Worm (Caenorhabditis elegans) whole organism, young adult: ENCODE data around the gene F47B8.18.

ENCODE experiments used
- B0035.1 ChIP-seq: sonication (generic microtip); optimal IDR thresholded peaks from 2 replicates; lab custom pipeline; 2016; ENCODE audit warnings: missing genetic modification characterization, mild to moderate bottlenecking, missing compliant biosample characterization, missing genotype, missing genetic modification reagents
- B0336.3 ChIP-seq: fragments of 200-800 bp; sonication (Bioruptor generic); IDR thresholded peaks from 2 replicates; pipeline ENCODE4 v1.3.6; 2022; ENCODE audit warnings: missing genetic modification characterization, missing compliant biosample characterization
- C06A6.2 ChIP-seq: fragments of 200-800 bp; sonication (Bioruptor generic); conservative IDR thresholded peaks from 2 replicates; pipeline ENCODE4 v1.3.6; 2022; ENCODE audit warnings: missing genetic modification characterization, missing compliant biosample characterization
- C17E4.6 ChIP-seq: fragments of 200-800 bp; sonication (Bioruptor generic); IDR thresholded peaks from 2 replicates; pipeline ENCODE4 v1.3.6; 2022; ENCODE audit warnings: missing genetic modification reagents, missing genetic modification characterization, missing compliant biosample characterization
- F10E7.11 ChIP-seq: sonication (generic microtip); optimal IDR thresholded peaks from 2 replicates; lab custom pipeline; 2017; ENCODE audit warnings: mild to moderate bottlenecking, missing genetic modification characterization, moderate library complexity, missing compliant biosample characterization
- F22D6.2 ChIP-seq: sonication (generic microtip); optimal IDR thresholded peaks from 2 replicates; lab custom pipeline; 2016; ENCODE audit warnings: mild to moderate bottlenecking, missing genetic modification characterization, missing compliant biosample characterization
- F23B12.7 ChIP-seq: sonication (generic microtip); optimal IDR thresholded peaks from 2 replicates; lab custom pipeline; 2017; ENCODE audit warnings: missing genetic modification characterization, mild to moderate bottlenecking, missing compliant biosample characterization, antibody characterized with exemption, moderate library complexity; ENCODE audit not compliant: insufficient read depth
- F33H1.4 ChIP-seq: fragments of 200-800 bp; sonication (Bioruptor generic); IDR thresholded peaks from 2 replicates; pipeline ENCODE4 v1.3.6; 2022; ENCODE audit warnings: missing genetic modification reagents, missing genetic modification characterization, missing compliant biosample characterization
- K11D2.4 ChIP-seq: fragments of 200-800 bp; sonication (Bioruptor generic); IDR thresholded peaks from 2 replicates; pipeline ENCODE4 v1.3.6; 2022; ENCODE audit warnings: missing genetic modification reagents, missing genetic modification characterization, missing compliant biosample characterization
- Y53G8AR.9 ChIP-seq: fragments of 200-800 bp; sonication (Bioruptor generic); conservative IDR thresholded peaks from 2 replicates; pipeline ENCODE4 v1.3.6; 2022; ENCODE audit warnings: missing genetic modification reagents, missing genetic modification characterization, missing compliant biosample characterization
- Y56A3A.18 ChIP-seq: fragments of 200-800 bp; sonication (Bioruptor generic); IDR thresholded peaks from 2 replicates; pipeline ENCODE4 v1.3.6; 2022; ENCODE audit warnings: missing genetic modification reagents, missing genetic modification characterization, missing compliant biosample characterization
- Y67H2A.10 ChIP-seq: fragments of 200-800 bp; sonication (Bioruptor generic); conservative IDR thresholded peaks from 2 replicates; pipeline ENCODE4 v1.3.6; 2022; ENCODE audit warnings: missing genetic modification reagents, missing genetic modification characterization, missing compliant biosample characterization
- Y79H2A.3 ChIP-seq: fragments of 200-800 bp; sonication (Bioruptor generic); conservative IDR thresholded peaks from 2 replicates; pipeline ENCODE4 v1.3.6; 2022; ENCODE audit warnings: missing genetic modification reagents, missing genetic modification characterization, missing compliant biosample characterization
- ama-1 ChIP-seq, 3 experiments: fragments of 150-350 bp in 1 of 3; sonication (generic microtip) in 2 of 3; optimal IDR thresholded peaks; 2 replicates each; lab custom pipeline; 2014 to 2018; ENCODE audit warnings: missing biosample characterization in 2 of 3, missing genetic modification characterization in 2 of 3, missing genetic modification reagents in 2 of 3
- attf-3 ChIP-seq: fragments of 200-800 bp; sonication (Bioruptor generic); conservative IDR thresholded peaks from 2 replicates; pipeline ENCODE4 v1.3.6; 2022; ENCODE audit warnings: missing genetic modification reagents, missing genetic modification characterization, missing compliant biosample characterization
- cebp-1 ChIP-seq, 2 experiments: fragments of 200-800 bp in 1 of 2; sonication (Bioruptor generic) in 1 of 2; sonication (generic microtip) in 1 of 2; IDR thresholded peaks in 1 of 2; optimal IDR thresholded peaks in 1 of 2; 2 replicates each; pipeline versions ENCODE4 v1.3.6 to Lab custom; 2017 to 2022; ENCODE audit warnings: missing compliant biosample characterization in 2 of 2, missing genetic modification characterization in 2 of 2, mild to moderate bottlenecking in 1 of 2, missing genetic modification reagents in 1 of 2, moderate library complexity in 1 of 2
- cebp-2 ChIP-seq: fragments of 200-800 bp; sonication (Bioruptor generic); IDR thresholded peaks from 2 replicates; pipeline ENCODE4 v1.3.6; 2022; ENCODE audit warnings: missing genetic modification characterization, missing compliant biosample characterization
- ceh-91 ChIP-seq: fragments of 200-800 bp; sonication (Bioruptor generic); IDR thresholded peaks from 2 replicates; pipeline ENCODE4 v1.3.6; 2022; ENCODE audit warnings: missing genetic modification reagents, missing genetic modification characterization, missing compliant biosample characterization
- dpl-1 ChIP-seq: fragments of 150-350 bp; optimal IDR thresholded peaks from 2 replicates; lab custom pipeline; 2014; ENCODE audit warnings: missing biosample characterization, missing genetic modification reagents, missing genetic modification characterization
- efl-1 ChIP-seq: fragments of 150-350 bp; optimal IDR thresholded peaks from 2 replicates; lab custom pipeline; 2014; ENCODE audit warnings: missing biosample characterization, missing genetic modification reagents, missing genetic modification characterization
- fkh-3 ChIP-seq: sonication (generic microtip); optimal IDR thresholded peaks from 2 replicates; lab custom pipeline; 2016; ENCODE audit warnings: mild to moderate bottlenecking, missing genetic modification characterization, missing compliant biosample characterization
- hlh-26 ChIP-seq: fragments of 200-800 bp; sonication (Bioruptor generic); conservative IDR thresholded peaks from 2 replicates; pipeline ENCODE4 v1.3.6; 2022; ENCODE audit warnings: missing genetic modification reagents, missing genetic modification characterization, missing compliant biosample characterization
- hmg-1.2 ChIP-seq: fragments of 200-800 bp; sonication (Bioruptor generic); IDR thresholded peaks from 2 replicates; pipeline ENCODE4 v1.3.6; 2022; ENCODE audit warnings: missing genetic modification reagents, missing genetic modification characterization, missing compliant biosample characterization
- lin-26 ChIP-seq: fragments of 200-800 bp; sonication (Bioruptor generic); IDR thresholded peaks from 2 replicates; pipeline ENCODE4 v1.3.6; 2022; ENCODE audit warnings: missing genetic modification reagents, missing genetic modification characterization, missing compliant biosample characterization
- lin-35 ChIP-seq, 3 experiments: fragments of 150-350 bp in 2 of 3; sonication (generic microtip) in 1 of 3; optimal IDR thresholded peaks; 2 replicates each; lab custom pipeline; 2014 to 2018; ENCODE audit warnings: missing biosample characterization in 3 of 3, missing genetic modification characterization in 3 of 3, missing genetic modification reagents in 3 of 3
- lin-40 ChIP-seq: sonication (generic microtip); optimal IDR thresholded peaks from 2 replicates; lab custom pipeline; 2016; ENCODE audit warnings: missing genetic modification characterization, mild to moderate bottlenecking, missing compliant biosample characterization, missing genotype, missing genetic modification reagents
- lsl-1 ChIP-seq: fragments of 200-800 bp; sonication (Bioruptor generic); optimal IDR thresholded peaks from 2 replicates; lab custom pipeline; 2018; ENCODE audit warnings: mild to moderate bottlenecking, missing genetic modification characterization, moderate library complexity, missing compliant biosample characterization
- madf-10 ChIP-seq: sonication (generic microtip); optimal IDR thresholded peaks from 2 replicates; lab custom pipeline; 2016; ENCODE audit warnings: mild to moderate bottlenecking, missing genetic modification characterization, missing compliant biosample characterization
- madf-3 ChIP-seq: fragments of 200-800 bp; sonication (Bioruptor generic); IDR thresholded peaks from 2 replicates; pipeline ENCODE4 v1.3.6; 2022; ENCODE audit warnings: missing genetic modification reagents, missing genetic modification characterization, missing compliant biosample characterization
- madf-6 ChIP-seq: fragments of 200-800 bp; sonication (Bioruptor generic); IDR thresholded peaks from 2 replicates; pipeline ENCODE4 v1.3.6; 2022; ENCODE audit warnings: missing genetic modification reagents, missing genetic modification characterization, missing compliant biosample characterization
- mcd-1 ChIP-seq: fragments of 200-800 bp; sonication (Bioruptor generic); IDR thresholded peaks from 2 replicates; pipeline ENCODE4 v1.3.6; 2022; ENCODE audit warnings: missing genetic modification reagents, missing genetic modification characterization, missing compliant biosample characterization
- nfyb-1 ChIP-seq: fragments of 200-800 bp; sonication (Bioruptor generic); IDR thresholded peaks from 2 replicates; pipeline ENCODE4 v1.3.6; 2022; ENCODE audit warnings: missing genetic modification reagents, missing genetic modification characterization, missing compliant biosample characterization
- rcor-1 ChIP-seq: fragments of 200-800 bp; sonication (Bioruptor generic); IDR thresholded peaks from 2 replicates; pipeline ENCODE4 v1.3.6; 2022; ENCODE audit warnings: missing genetic modification reagents, missing genetic modification characterization, missing compliant biosample characterization
- rec-8 ChIP-seq, 2 experiments: sonication (generic microtip); optimal IDR thresholded peaks; 2 replicates each; lab custom pipeline; 2016; ENCODE audit warnings: mild to moderate bottlenecking in 2 of 2, missing genetic modification characterization in 2 of 2, missing genetic modification reagents in 2 of 2, missing genotype in 2 of 2, missing biosample characterization in 1 of 2, missing compliant biosample characterization in 1 of 2, moderate library complexity in 1 of 2
- snpc-1.3 ChIP-seq: sonication (generic microtip); optimal IDR thresholded peaks from 2 replicates; lab custom pipeline; 2017; ENCODE audit warnings: missing genetic modification characterization, mild to moderate bottlenecking, missing compliant biosample characterization, antibody characterized with exemption, moderate library complexity, missing genotype, missing genetic modification reagents; ENCODE audit not compliant: insufficient read depth
- snpc-3.4 ChIP-seq: sonication (generic microtip); optimal IDR thresholded peaks from 2 replicates; lab custom pipeline; 2017; ENCODE audit warnings: missing genetic modification characterization, mild to moderate bottlenecking, missing compliant biosample characterization, antibody characterized with exemption, moderate library complexity, missing genotype, missing genetic modification reagents
- snpc-4 ChIP-seq, 5 experiments: fragments of 150-350 bp in 1 of 5; sonication (generic microtip) in 4 of 5; optimal IDR thresholded peaks; 2 replicates each; lab custom pipeline; 2014 to 2018; ENCODE audit warnings: missing genetic modification characterization in 5 of 5, missing biosample characterization in 3 of 5, antibody characterized with exemption in 2 of 5, mild to moderate bottlenecking in 2 of 5, missing compliant biosample characterization in 2 of 5, missing genotype in 2 of 5, moderate library complexity in 2 of 5, missing genetic modification reagents in 1 of 5
- tlf-1 ChIP-seq: fragments of 200-800 bp; sonication (Bioruptor generic); optimal IDR thresholded peaks from 2 replicates; lab custom pipeline; 2018; ENCODE audit warnings: mild to moderate bottlenecking, missing genetic modification characterization, missing compliant biosample characterization
- ztf-18 ChIP-seq: sonication (generic microtip); optimal IDR thresholded peaks from 2 replicates; lab custom pipeline; 2016; ENCODE audit warnings: missing genotype, mild to moderate bottlenecking, missing genetic modification characterization, missing compliant biosample characterization
- ztf-26 ChIP-seq: sonication (generic microtip); optimal IDR thresholded peaks from 2 replicates; lab custom pipeline; 2017; ENCODE audit warnings: missing genetic modification characterization, missing compliant biosample characterization
- ztf-28 ChIP-seq: fragments of 200-800 bp; sonication (Bioruptor generic); IDR thresholded peaks from 2 replicates; pipeline ENCODE4 v1.3.6; 2022; ENCODE audit warnings: missing genetic modification reagents, missing genetic modification characterization, missing compliant biosample characterization
- ztf-3 ChIP-seq: fragments of 200-800 bp; sonication (Bioruptor generic); optimal IDR thresholded peaks from 2 replicates; lab custom pipeline; 2018; ENCODE audit warnings: mild to moderate bottlenecking, missing genetic modification characterization, missing compliant biosample characterization

F47B8.18 gene

DNA sequence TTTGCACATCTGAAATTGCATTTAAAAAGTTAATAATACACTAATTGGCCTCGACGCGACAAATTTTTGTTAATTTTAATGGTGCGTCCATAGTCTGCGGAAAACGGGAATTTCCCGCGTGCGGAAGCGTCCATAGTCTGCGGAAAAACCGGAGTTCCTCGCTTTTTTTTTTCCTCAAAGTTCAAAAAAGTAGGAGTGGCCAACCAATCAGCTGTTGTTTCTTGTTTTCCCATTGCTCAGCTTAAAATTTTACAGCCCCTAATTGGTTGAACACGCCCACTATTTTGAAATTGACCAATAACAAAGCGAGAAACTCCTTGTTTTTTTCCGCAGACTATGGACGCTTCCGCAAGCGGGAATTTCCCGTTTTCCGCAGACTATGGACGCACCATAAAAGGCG is 32.1 kb upstream of the F47B8.18 start:
- 0 out of 2 replicates have a peak, but pooled peaks have one; percentile 28 for TF ChIP-seq nfyb-1 (GFP tag; lab: Robert Waterston, UW)

DNA sequence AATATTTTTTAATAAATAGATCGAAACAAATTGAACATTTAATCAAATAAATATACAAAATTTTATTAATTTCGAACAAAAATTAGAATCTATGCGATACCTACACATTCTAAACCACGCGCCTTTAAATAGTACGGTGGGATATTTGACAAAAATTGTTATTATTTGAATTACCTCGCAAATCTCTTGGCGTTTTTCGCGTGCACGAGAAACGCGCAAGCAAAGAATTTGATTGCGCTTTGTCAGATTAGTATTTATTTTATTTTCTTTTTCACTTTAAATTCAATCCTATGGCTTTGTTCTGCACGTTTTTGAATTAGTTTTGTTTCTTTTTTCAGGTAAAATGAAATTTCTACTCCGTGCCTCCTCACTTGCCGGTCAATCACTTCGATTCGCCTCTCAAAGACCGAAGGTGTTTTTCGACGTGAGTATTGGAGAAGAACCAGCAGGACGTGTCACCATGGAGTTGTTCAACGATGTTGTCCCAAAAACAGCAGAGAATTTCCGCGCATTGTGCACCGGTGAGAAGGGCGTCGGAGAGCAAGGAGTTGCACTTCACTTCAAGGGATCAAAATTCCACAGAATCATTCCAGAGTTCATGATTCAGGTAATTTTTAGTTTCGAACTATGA is 30.6 kb upstream of the F47B8.18 start, which contains the start of gene cyn-1:
TSS of gene cyn-1 (plus strand) at position 339 of the 631 bp plus-strand sequence.
- TF ChIP-seq ztf-26 (tag; lab: Kevin White, UChicago) (peak; percentile 42), C06A6.2 (GFP tag; lab: Robert Waterston, UW) (no peak), fkh-3 (tag; lab: Kevin White, UChicago) (no peak), rcor-1 (peak; percentile 53), cebp-2 (GFP tag; lab: Robert Waterston, UW) (no peak), ztf-3 (GFP tag; lab: Kevin White, UChicago) (no peak), madf-6 (GFP tag; lab: Robert Waterston, UW) (peak; percentile 66), B0035.1 (peak; percentile 12), mcd-1 (GFP tag; lab: Robert Waterston, UW) (peak; percentile 82), hlh-26 (GFP tag; lab: Robert Waterston, UW) (no peak), K11D2.4 (GFP tag; lab: Robert Waterston, UW) (peak; percentile 25; the same call in 1 of the 2 replicates), attf-3 (GFP tag; lab: Robert Waterston, UW) (peak; percentile 58; the same call in 1 of the 2 replicates), rec-8 (tag; optimal IDR thresholded peaks at IDR 0.05; lab: Kevin White, UChicago) (no peak), ama-1 (optimal IDR thresholded peaks at IDR 0.05; lab: Kevin White, UChicago) (peak; percentile 20), ama-1 (GFP tag; optimal IDR thresholded peaks at IDR 0.05; lab: Kevin White, UChicago) (no peak), ztf-18 (tag; lab: Kevin White, UChicago) (peak; percentile 96), madf-3 (GFP tag; lab: Robert Waterston, UW) (no peak), snpc-4 (GFP tag; optimal IDR thresholded peaks at IDR 0.05; lab: Kevin White, UChicago) (no peak), snpc-4 (tag; optimal IDR thresholded peaks at IDR 0.05; lab: Kevin White, UChicago) (peak; percentile 42 to 75 (median 59)), snpc-3.4 (peak; percentile 71), madf-10 (tag; lab: Kevin White, UChicago) (peak; percentile 51), tlf-1 (GFP tag; lab: Kevin White, UChicago) (no peak), lin-26 (no peak; the same call in 1 of the 2 replicates), Y67H2A.10 (GFP tag; lab: Robert Waterston, UW) (no peak), lsl-1 (GFP tag; lab: Kevin White, UChicago) (peak; percentile 65), hmg-1.2 (GFP tag; lab: Robert Waterston, UW) (peak; percentile 53), Y56A3A.18 (GFP tag; lab: Robert Waterston, UW) (peak; percentile 69; the same call in 1 of the 2 replicates), Y53G8AR.9 (GFP tag; lab: Robert Waterston, UW) (peak; percentile 91), F22D6.2 (tag; lab: Kevin White, UChicago) (peak; percentile 15), C17E4.6 (GFP tag; lab: Robert Waterston, UW) (no peak), lin-40 (tag; lab: Kevin White, UChicago) (peak; percentile 81), cebp-1 (GFP tag; IDR thresholded peaks at IDR 0.05; lab: Robert Waterston, UW) (no peak), cebp-1 (tag; optimal IDR thresholded peaks at IDR 0.05; lab: Kevin White, UChicago) (peak; percentile 72), ztf-28 (GFP tag; lab: Robert Waterston, UW) (no peak), dpl-1 (GFP tag; lab: Kevin White, UChicago) (peak; percentile 75), efl-1 (GFP tag; lab: Kevin White, UChicago) (peak; percentile 81), F33H1.4 (GFP tag; lab: Robert Waterston, UW) (0 out of 2 replicates have a peak, but pooled peaks have one; percentile 52), F23B12.7 (tag; lab: Kevin White, UChicago) (peak; percentile 58), F10E7.11 (tag; lab: Kevin White, UChicago) (no peak), ceh-91 (GFP tag; lab: Robert Waterston, UW) (0 out of 2 replicates have a peak, but pooled peaks have one; percentile 11), Y79H2A.3 (0 out of 2 replicates have a peak, but pooled peaks have one; percentile 23), B0336.3 (GFP tag; lab: Robert Waterston, UW) (peak; percentile 82), snpc-1.3 (tag; lab: Kevin White, UChicago) (peak; percentile 79), lin-35 (GFP tag; optimal IDR thresholded peaks at IDR 0.05; lab: Kevin White, UChicago) (peak; percentile 61 to 96 (median 74))
